Fruit fly (Drosophila melanogaster): Measurements from ENCODE around the gene kuz.

Gene kuz

dm6 chr2L:13512182-13513032 lies 37.5 kb upstream of the kuz start (continued):
- TF ChIP-seq eve (GFP tag; optimal IDR thresholded peaks at IDR 0.05), result peak in 1 of 2 experiments; percentile 58
- no peak for TF ChIP-seq CG12071 (GFP tag; optimal IDR thresholded peaks at IDR 0.05)
- no peak for TF ChIP-seq CG11456 (GFP tag; IDR thresholded peaks at IDR 0.05)
- no peak for TF ChIP-seq Elba2 (GFP tag; optimal IDR thresholded peaks at IDR 0.05)
- no peak for TF ChIP-seq Mes4 (GFP tag; optimal IDR thresholded peaks at IDR 0.05)
- peak; percentile 44 for TF ChIP-seq CG13624 (GFP tag; optimal IDR thresholded peaks at IDR 0.05)
- TF ChIP-seq ATbp (GFP tag; optimal IDR thresholded peaks at IDR 0.05), result no peak
- no peak for TF ChIP-seq h (optimal IDR thresholded peaks at IDR 0.05)
- TF ChIP-seq CG3407 (GFP tag; optimal IDR thresholded peaks at IDR 0.05), result no peak
- peak; percentile 39; the same call in 1 of the 2 replicates for TF ChIP-seq CG31441 (GFP tag; IDR thresholded peaks at IDR 0.05)
- no peak for TF ChIP-seq CG10654 (GFP tag; optimal IDR thresholded peaks at IDR 0.05)
- TF ChIP-seq toy (GFP tag; IDR thresholded peaks at IDR 0.05), result no peak
- TF ChIP-seq ro (GFP tag; IDR thresholded peaks at IDR 0.05), result no peak
- no peak for TF ChIP-seq CG7928 (GFP tag; optimal IDR thresholded peaks at IDR 0.05)
- TF ChIP-seq ERR (GFP tag; optimal IDR thresholded peaks at IDR 0.05), result no peak
- TF ChIP-seq CoRest (tag; optimal IDR thresholded peaks at IDR 0.05), result peak; percentile 43
- TF ChIP-seq CG17359 (tag; optimal IDR thresholded peaks at IDR 0.05), result peak; percentile 28
- TF ChIP-seq CG17385 (GFP tag; optimal IDR thresholded peaks at IDR 0.05), result no peak
- no peak; the same call in 1 of the 2 replicates for TF ChIP-seq wdn (GFP tag; IDR thresholded peaks at IDR 0.05)
- TF ChIP-seq exex (tag; optimal IDR thresholded peaks at IDR 0.05), result no peak
- TF ChIP-seq pnt (GFP tag; optimal IDR thresholded peaks at IDR 0.05), result no peak
- TF ChIP-seq Hmx (GFP tag; optimal IDR thresholded peaks at IDR 0.05), result no peak
- TF ChIP-seq E2f1 (GFP tag; IDR thresholded peaks at IDR 0.05), result 0 out of 2 replicates have a peak, but pooled peaks have one; percentile 13
- peak; percentile 42; the same call in 1 of the 2 replicates for TF ChIP-seq Atf6 (GFP tag; IDR thresholded peaks at IDR 0.05)
- TF ChIP-seq HLH4C (GFP tag; IDR thresholded peaks at IDR 0.05; ENCODE audit: partially characterized antibody), result no peak
- TF ChIP-seq dysf (GFP tag; IDR thresholded peaks at IDR 0.05), result peak; percentile 67
- no peak for TF ChIP-seq CG18011 (GFP tag; optimal IDR thresholded peaks at IDR 0.05)
- peak; percentile 16; the same call in 2 of the 4 replicates for TF ChIP-seq Gug (GFP tag; IDR thresholded peaks at IDR 0.05)
- no peak for TF ChIP-seq sna (GFP tag; IDR thresholded peaks at IDR 0.05; ENCODE audit: partially characterized antibody)
- peak; percentile 49 for TF ChIP-seq Abd-B (GFP tag; optimal IDR thresholded peaks at IDR 0.05)
- no peak for TF ChIP-seq CG7372 (GFP tag; IDR thresholded peaks at IDR 0.05)
- no peak for TF ChIP-seq Awh (GFP tag; IDR thresholded peaks at IDR 0.05)
- TF ChIP-seq CG17912 (GFP tag; optimal IDR thresholded peaks at IDR 0.05), result no peak
- no peak for TF ChIP-seq klu (GFP tag; IDR thresholded peaks at IDR 0.05)
- TF ChIP-seq Gsc (GFP tag; IDR thresholded peaks at IDR 0.05), result no peak
- TF ChIP-seq CG14441 (GFP tag; IDR thresholded peaks at IDR 0.05), result peak; percentile 72
- TF ChIP-seq scrt (GFP tag; optimal IDR thresholded peaks at IDR 0.05), result no peak
- no peak for TF ChIP-seq CG14667 (GFP tag; IDR thresholded peaks at IDR 0.05)
- TF ChIP-seq CG12236 (GFP tag; optimal IDR thresholded peaks at IDR 0.05), result no peak
- no peak for TF ChIP-seq jing (GFP tag; optimal IDR thresholded peaks at IDR 0.05)
- no peak for TF ChIP-seq cwo (GFP tag; optimal IDR thresholded peaks at IDR 0.05)
- TF ChIP-seq CG10209 (GFP tag; optimal IDR thresholded peaks at IDR 0.05), result no peak
- no peak for TF ChIP-seq NC2α (GFP tag; optimal IDR thresholded peaks at IDR 0.05)
- no peak for TF ChIP-seq gfzf (GFP tag; optimal IDR thresholded peaks at IDR 0.05)
- no peak for TF ChIP-seq CG14050 (GFP tag; IDR thresholded peaks at IDR 0.05)
- TF ChIP-seq CG33213 (GFP tag; optimal IDR thresholded peaks at IDR 0.05), result no peak
- TF ChIP-seq crc (GFP tag; optimal IDR thresholded peaks at IDR 0.05), result no peak
- no peak for TF ChIP-seq cas (GFP tag; IDR thresholded peaks at IDR 0.05)
- TF ChIP-seq H15 (GFP tag; IDR thresholded peaks at IDR 0.05), result no peak; the same call in 2 of the 3 replicates
- no peak for TF ChIP-seq Doc3 (GFP tag; IDR thresholded peaks at IDR 0.05; ENCODE audit: partially characterized antibody)
